Worm (Caenorhabditis elegans) whole organism, early embryonic: Measurements from ENCODE around the gene adk-1.

Experiments used
- B0310.2 ChIP-seq: sonication (generic microtip); optimal IDR thresholded peaks from 2 replicates; lab custom pipeline; 2016; ENCODE audit warnings: mild to moderate bottlenecking, missing genetic modification characterization, missing compliant biosample characterization
- F13C5.2 ChIP-seq: sonication (generic microtip); optimal IDR thresholded peaks from 2 replicates; lab custom pipeline; 2017; ENCODE audit warnings: mild to moderate bottlenecking, missing genetic modification characterization, inconsistent platforms, missing compliant biosample characterization
- ama-1 ChIP-seq: fragments of 150-350 bp; optimal IDR thresholded peaks from 2 replicates; lab custom pipeline; 2014
- ceh-36 ChIP-seq: sonication (generic microtip); optimal IDR thresholded peaks from 2 replicates; lab custom pipeline; 2016; ENCODE audit warnings: missing genetic modification characterization, inconsistent platforms, missing compliant biosample characterization
- hmbx-1 ChIP-seq: sonication (generic microtip); optimal IDR thresholded peaks from 2 replicates; lab custom pipeline; 2016; ENCODE audit warnings: mild to moderate bottlenecking, missing genetic modification characterization, missing compliant biosample characterization
- hmg-4 ChIP-seq: fragments of 200-800 bp; sonication (Bioruptor generic); optimal IDR thresholded peaks from 2 replicates; lab custom pipeline; 2018; ENCODE audit warnings: mild to moderate bottlenecking, missing genetic modification characterization, missing compliant biosample characterization
- scrt-1 ChIP-seq: fragments of 200-800 bp; sonication (Bioruptor generic); IDR thresholded peaks from 2 replicates; pipeline ENCODE4 v1.3.6; 2022; ENCODE audit warnings: missing genetic modification characterization, missing compliant biosample characterization
- sea-1 ChIP-seq: fragments of 200-800 bp; sonication (Bioruptor generic); conservative IDR thresholded peaks from 2 replicates; pipeline ENCODE4 v1.3.6; 2022; ENCODE audit warnings: missing genetic modification characterization, missing compliant biosample characterization
- tbx-11 ChIP-seq: fragments of 200-800 bp; sonication (Bioruptor generic); IDR thresholded peaks from 2 replicates; pipeline ENCODE4 v1.3.6; 2022; ENCODE audit warnings: missing genetic modification characterization, missing compliant biosample characterization
- tbx-37 ChIP-seq: fragments of 200-800 bp; sonication (Bioruptor generic); conservative IDR thresholded peaks from 2 replicates; pipeline ENCODE4 v1.3.6; 2022; ENCODE audit warnings: missing genetic modification reagents, missing genetic modification characterization, missing compliant biosample characterization

DNA sequence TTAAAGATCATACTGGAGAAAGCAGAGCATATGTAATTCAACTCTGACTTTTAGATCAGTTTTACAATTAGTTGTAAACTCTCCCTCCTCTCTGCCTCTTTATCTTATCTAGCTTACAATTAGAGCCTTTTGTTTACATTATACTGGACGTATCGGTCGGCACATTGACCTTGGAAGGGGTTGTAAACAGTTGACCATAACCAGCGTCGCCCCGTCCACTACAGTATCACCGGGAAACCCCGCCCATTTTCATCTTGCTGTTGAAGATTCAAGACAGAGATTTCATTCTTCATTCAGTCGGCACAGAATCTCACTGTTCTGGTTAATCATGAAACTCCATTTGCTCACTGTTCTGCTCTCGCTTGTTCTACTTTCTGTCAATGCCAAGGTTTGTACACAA is 23.9 kb downstream of the adk-1 start, which contains the start of gene sdz-27:
- TF ChIP-seq scrt-1 (no peak), ama-1 (lab: Kevin White, UChicago) (no peak), ceh-36 (tag; lab: Kevin White, UChicago) (no peak), F13C5.2 (no peak), B0310.2 (tag; lab: Kevin White, UChicago) (no peak), tbx-37 (GFP tag; lab: Robert Waterston, UW) (no peak), tbx-11 (no peak), hmg-4 (GFP tag; lab: Kevin White, UChicago) (no peak), hmbx-1 (tag; lab: Kevin White, UChicago) (no peak), sea-1 (no peak)
